Worm (Caenorhabditis elegans) whole organism, L2 larva: ENCODE data around the gene hot-4.

Experiments
- C34F6.9 ChIP-seq: fragments of 150-350 bp; optimal IDR thresholded peaks from 2 replicates; lab custom pipeline; 2014; ENCODE audit warnings: missing biosample characterization, missing genetic modification characterization
- F13H6.1 ChIP-seq: sonication (generic microtip); optimal IDR thresholded peaks from 2 replicates; lab custom pipeline; 2016; ENCODE audit warnings: missing genetic modification characterization, missing compliant biosample characterization
- R02D3.7 ChIP-seq: fragments of 150-350 bp; optimal IDR thresholded peaks from 2 replicates; lab custom pipeline; 2014; ENCODE audit warnings: missing biosample characterization, missing genetic modification characterization
- Y55F3AM.14 ChIP-seq: fragments of 200-800 bp; sonication (Bioruptor generic); optimal IDR thresholded peaks from 2 replicates; lab custom pipeline; 2018; ENCODE audit warnings: mild to moderate bottlenecking, missing genetic modification characterization, missing compliant biosample characterization
- ZK546.5 ChIP-seq: sonication (generic microtip); optimal IDR thresholded peaks from 2 replicates; lab custom pipeline; 2017; ENCODE audit warnings: missing biosample characterization, missing genetic modification characterization
- alr-1 ChIP-seq: fragments of 150-350 bp; optimal IDR thresholded peaks from 2 replicates; lab custom pipeline; 2014; ENCODE audit warnings: missing biosample characterization, missing genetic modification characterization
- aly-2 ChIP-seq: fragments of 150-350 bp; optimal IDR thresholded peaks from 2 replicates; lab custom pipeline; 2014; ENCODE audit warnings: missing biosample characterization, missing genetic modification characterization
- ama-1 ChIP-seq: fragments of 150-350 bp; optimal IDR thresholded peaks from 2 replicates; lab custom pipeline; 2018; ENCODE audit warnings: inconsistent platforms
- blmp-1 ChIP-seq: sonication (generic microtip); optimal IDR thresholded peaks from 2 replicates; lab custom pipeline; 2017; ENCODE audit warnings: missing genetic modification characterization, mild to moderate bottlenecking, missing compliant biosample characterization, antibody characterized with exemption, moderate library complexity; ENCODE audit not compliant: insufficient read depth
- ceh-16 ChIP-seq: fragments of 150-350 bp; optimal IDR thresholded peaks from 2 replicates; lab custom pipeline; 2014; ENCODE audit warnings: missing biosample characterization, missing genetic modification characterization
- ceh-82 ChIP-seq: fragments of 150-350 bp; optimal IDR thresholded peaks from 2 replicates; lab custom pipeline; 2014; ENCODE audit warnings: missing biosample characterization, missing genetic modification characterization
- dmd-4 ChIP-seq: sonication (generic microtip); optimal IDR thresholded peaks from 2 replicates; lab custom pipeline; 2017; ENCODE audit warnings: missing biosample characterization, missing genetic modification characterization
- egl-27 ChIP-seq: sonication (generic microtip); optimal IDR thresholded peaks from 3 replicates; lab custom pipeline; 2017; ENCODE audit warnings: missing biosample characterization, missing genetic modification reagents, missing genetic modification characterization
- elt-1 ChIP-seq: fragments of 150-350 bp; optimal IDR thresholded peaks from 2 replicates; lab custom pipeline; 2014; ENCODE audit warnings: missing biosample characterization, missing genetic modification characterization
- elt-3 ChIP-seq: sonication (generic microtip); optimal IDR thresholded peaks from 2 replicates; lab custom pipeline; 2017; ENCODE audit warnings: missing biosample characterization, missing genetic modification characterization
- gmeb-1 ChIP-seq: fragments of 150-350 bp; optimal IDR thresholded peaks from 2 replicates; lab custom pipeline; 2014; ENCODE audit warnings: missing biosample characterization, missing genetic modification characterization
- lin-11 ChIP-seq: fragments of 150-350 bp; sonication (generic microtip); optimal IDR thresholded peaks from 2 replicates; lab custom pipeline; 2014; ENCODE audit warnings: missing biosample characterization, missing genetic modification characterization, inconsistent platforms, mixed read lengths
- mab-5 ChIP-seq: fragments of 150-350 bp; optimal IDR thresholded peaks from 2 replicates; lab custom pipeline; 2014; ENCODE audit warnings: missing biosample characterization, missing genetic modification characterization
- mbf-1 ChIP-seq: sonication (generic microtip); optimal IDR thresholded peaks from 2 replicates; lab custom pipeline; 2017; ENCODE audit warnings: missing biosample characterization, missing genetic modification characterization
- mdl-1 ChIP-seq, 2 experiments: fragments of 150-350 bp in 1 of 2; sonication (generic microtip) in 1 of 2; optimal IDR thresholded peaks; 2 replicates each; lab custom pipeline; 2017; ENCODE audit warnings: missing biosample characterization in 2 of 2, missing genetic modification characterization in 2 of 2
- nhr-11 ChIP-seq: fragments of 150-350 bp; optimal IDR thresholded peaks from 2 replicates; lab custom pipeline; 2014; ENCODE audit warnings: missing biosample characterization, missing genetic modification characterization
- nhr-129 ChIP-seq: fragments of 150-350 bp; optimal IDR thresholded peaks from 2 replicates; lab custom pipeline; 2014; ENCODE audit warnings: missing biosample characterization, missing genetic modification characterization
- nhr-21 ChIP-seq: fragments of 150-350 bp; optimal IDR thresholded peaks from 2 replicates; lab custom pipeline; 2014; ENCODE audit warnings: missing biosample characterization, missing genetic modification characterization
- nhr-237 ChIP-seq: fragments of 150-350 bp; optimal IDR thresholded peaks from 2 replicates; lab custom pipeline; 2014; ENCODE audit warnings: missing biosample characterization, missing genetic modification characterization
- nhr-25 ChIP-seq: fragments of 150-350 bp; sonication (generic microtip); optimal IDR thresholded peaks from 3 replicates; lab custom pipeline; 2014; ENCODE audit warnings: missing biosample characterization, missing genetic modification characterization
- nhr-6 ChIP-seq: fragments of 150-350 bp; optimal IDR thresholded peaks from 2 replicates; lab custom pipeline; 2014; ENCODE audit warnings: missing biosample characterization, missing genetic modification characterization
- nhr-77 ChIP-seq: fragments of 150-350 bp; optimal IDR thresholded peaks from 2 replicates; lab custom pipeline; 2014; ENCODE audit warnings: missing biosample characterization, missing genetic modification characterization
- sem-4 ChIP-seq: fragments of 150-350 bp; optimal IDR thresholded peaks from 2 replicates; lab custom pipeline; 2014; ENCODE audit warnings: missing biosample characterization, missing genetic modification reagents, missing genetic modification characterization
- skn-1 ChIP-seq: sonication (generic microtip); optimal IDR thresholded peaks from 2 replicates; lab custom pipeline; 2017; ENCODE audit warnings: missing biosample characterization, missing genetic modification characterization
- sma-3 ChIP-seq: sonication (generic microtip); optimal IDR thresholded peaks from 2 replicates; lab custom pipeline; 2016; ENCODE audit warnings: missing genetic modification reagents, missing genetic modification characterization, missing compliant biosample characterization
- sma-9 ChIP-seq, 2 experiments: fragments of 150-350 bp in 1 of 2; sonication (generic microtip) in 1 of 2; optimal IDR thresholded peaks; 2 replicates each; lab custom pipeline; 2014 to 2016; ENCODE audit warnings: missing genetic modification characterization in 2 of 2, mild to moderate bottlenecking in 1 of 2, missing biosample characterization in 1 of 2, missing compliant biosample characterization in 1 of 2, missing genetic modification reagents in 1 of 2, moderate library complexity in 1 of 2
- snpc-4 ChIP-seq: fragments of 150-350 bp; optimal IDR thresholded peaks from 2 replicates; lab custom pipeline; 2014; ENCODE audit warnings: missing biosample characterization, missing genetic modification characterization
- unc-39 ChIP-seq: fragments of 150-350 bp; optimal IDR thresholded peaks from 2 replicates; lab custom pipeline; 2014; ENCODE audit warnings: missing biosample characterization, missing genetic modification characterization
- unc-55 ChIP-seq: fragments of 150-350 bp; sonication (generic microtip); optimal IDR thresholded peaks from 3 replicates; lab custom pipeline; 2014; ENCODE audit warnings: missing biosample characterization, missing genetic modification reagents, missing genetic modification characterization
- unc-62 ChIP-seq: fragments of 150-350 bp; optimal IDR thresholded peaks from 2 replicates; lab custom pipeline; 2014; ENCODE audit warnings: missing biosample characterization, missing genetic modification reagents, missing genetic modification characterization
- zag-1 ChIP-seq: fragments of 150-350 bp; optimal IDR thresholded peaks from 2 replicates; lab custom pipeline; 2014; ENCODE audit warnings: missing biosample characterization, missing genetic modification characterization
- ztf-1 ChIP-seq: fragments of 200-800 bp; sonication (Bioruptor generic); conservative IDR thresholded peaks from 2 replicates; pipeline ENCODE4 v1.3.6; 2022; ENCODE audit warnings: missing genetic modification characterization, missing compliant biosample characterization
- ztf-11 ChIP-seq: sonication (generic microtip); optimal IDR thresholded peaks from 2 replicates; lab custom pipeline; 2017; ENCODE audit warnings: missing biosample characterization, missing genetic modification characterization
- ztf-4 ChIP-seq: fragments of 150-350 bp; optimal IDR thresholded peaks from 2 replicates; lab custom pipeline; 2014; ENCODE audit warnings: missing biosample characterization, missing genetic modification characterization

Gene hot-4

ce11 chrIII:6206161-6206853 is 10.9 kb upstream of the hot-4 start, which contains the start of the genes sna-3 and rps-3 (continued):
- TF ChIP-seq nhr-11 (tag; lab: Kevin White, UChicago) (no peak), nhr-237 (tag; lab: Kevin White, UChicago) (no peak), skn-1 (no peak), mab-5 (tag; lab: Kevin White, UChicago) (no peak), unc-39 (no peak), dmd-4 (tag; lab: Kevin White, UChicago) (no peak), ztf-11 (tag; lab: Kevin White, UChicago) (no peak), ama-1 (lab: Kevin White, UChicago) (no peak), alr-1 (no peak), nhr-6 (tag; lab: Kevin White, UChicago) (no peak), nhr-77 (tag; lab: Kevin White, UChicago) (no peak), mbf-1 (tag; lab: Kevin White, UChicago) (no peak), aly-2 (tag; lab: Kevin White, UChicago) (no peak), F13H6.1 (tag; lab: Kevin White, UChicago) (peak; percentile 64), elt-1 (tag; lab: Kevin White, UChicago) (no peak), ztf-4 (tag; lab: Kevin White, UChicago) (no peak), egl-27 (peak; percentile 21), nhr-21 (tag; lab: Kevin White, UChicago) (peak; percentile 64), lin-11 (tag; lab: Kevin White, UChicago) (peak; percentile 82), sem-4 (tag; lab: Kevin White, UChicago) (no peak), nhr-25 (peak; percentile 73), ceh-82 (tag; lab: Kevin White, UChicago) (no peak)
- TF ChIP-seq, all 48 proteins: peak for 20

DNA sequence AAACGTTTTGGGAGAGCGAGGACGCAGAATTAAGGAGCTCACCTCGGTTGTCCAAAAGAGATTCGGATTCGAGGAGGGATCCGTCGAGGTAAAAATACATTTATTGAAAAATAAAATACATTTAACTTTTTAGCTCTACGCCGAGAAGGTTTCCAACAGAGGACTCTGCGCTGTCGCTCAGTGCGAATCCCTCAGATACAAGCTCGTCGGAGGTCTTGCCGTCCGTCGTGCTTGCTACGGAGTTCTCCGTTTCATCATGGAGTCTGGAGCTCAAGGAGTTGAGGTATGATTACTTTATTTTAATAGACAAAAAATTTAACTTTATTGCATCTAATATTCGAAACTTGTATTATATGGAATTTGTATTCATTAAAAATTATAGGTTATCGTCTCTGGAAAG is 10.2 kb upstream of the hot-4 start:
- TF ChIP-seq ztf-1 (no peak), ama-1 (lab: Kevin White, UChicago) (no peak), ceh-16 (tag; lab: Kevin White, UChicago) (no peak), R02D3.7 (tag; lab: Kevin White, UChicago) (no peak), dmd-4 (tag; lab: Kevin White, UChicago) (no peak), lin-11 (tag; lab: Kevin White, UChicago) (no peak), unc-62 (GFP tag; lab: Kevin White, UChicago) (no peak), unc-39 (no peak), ztf-11 (tag; lab: Kevin White, UChicago) (no peak), mbf-1 (tag; lab: Kevin White, UChicago) (no peak), mdl-1 (tag; optimal IDR thresholded peaks at IDR 0.05; lab: Kevin White, UChicago) (no peak), unc-55 (no peak), C34F6.9 (tag; lab: Kevin White, UChicago) (no peak), ztf-4 (tag; lab: Kevin White, UChicago) (no peak), egl-27 (no peak)

ce11 chrIII:6207881-6208280 is 9.3 kb upstream of the hot-4 start, which contains the start of gene C23G10.2:
C23G10.2 (plus strand) TSS chrIII:6208064.
- TF ChIP-seq egl-27, result no peak
- no peak for TF ChIP-seq R02D3.7 (tag; lab: Kevin White, UChicago)
- TF ChIP-seq elt-3 (tag; lab: Kevin White, UChicago), result no peak
- TF ChIP-seq lin-11 (tag; lab: Kevin White, UChicago), result no peak
- no peak for TF ChIP-seq gmeb-1 (tag; lab: Kevin White, UChicago)
- TF ChIP-seq nhr-25, result no peak
- no peak for TF ChIP-seq C34F6.9 (tag; lab: Kevin White, UChicago)
- TF ChIP-seq sma-3, result no peak
- TF ChIP-seq blmp-1 (tag; lab: Kevin White, UChicago), result no peak
- TF ChIP-seq sma-9 (GFP tag; optimal IDR thresholded peaks at IDR 0.05; lab: Kevin White, UChicago), result no peak
- TF ChIP-seq sma-9 (tag; optimal IDR thresholded peaks at IDR 0.05; lab: Kevin White, UChicago), result no peak
- TF ChIP-seq aly-2 (tag; lab: Kevin White, UChicago), result no peak
- no peak for TF ChIP-seq Y55F3AM.14 (GFP tag; lab: Kevin White, UChicago)
- TF ChIP-seq, all 48 proteins: peak for 0

DNA sequence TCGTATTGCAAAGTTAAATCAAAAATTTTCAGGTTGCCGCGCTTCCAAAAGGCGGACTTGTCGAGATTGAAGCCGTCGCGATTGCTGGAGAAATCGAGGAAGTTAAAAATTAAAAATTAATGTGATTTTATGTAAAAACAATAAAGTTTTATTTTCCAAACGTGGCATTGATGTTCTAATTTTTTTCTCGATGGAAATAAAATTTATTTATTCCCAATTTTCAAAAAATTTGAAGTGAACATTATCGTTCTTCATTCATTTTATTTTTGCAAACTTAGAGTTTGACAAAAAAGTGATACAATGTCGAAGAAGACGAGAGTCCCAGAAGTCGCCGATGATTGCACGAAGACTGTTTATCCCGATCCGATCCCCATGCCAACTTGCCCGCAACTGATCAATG is 8.2 kb upstream of the hot-4 start, which contains the start of gene C23G10.1:
Gene C23G10.1, plus strand, starts transcription at position 301 of the 400 bp plus-strand sequence.
- TF ChIP-seq nhr-21 (tag; lab: Kevin White, UChicago), result no peak
- TF ChIP-seq sem-4 (tag; lab: Kevin White, UChicago), result no peak
- TF ChIP-seq ZK546.5 (tag; lab: Kevin White, UChicago), result no peak
- TF ChIP-seq egl-27, result no peak
- no peak for TF ChIP-seq snpc-4
- no peak for TF ChIP-seq blmp-1 (tag; lab: Kevin White, UChicago)
- TF ChIP-seq nhr-129 (tag; lab: Kevin White, UChicago), result no peak
- no peak for TF ChIP-seq zag-1 (tag; lab: Kevin White, UChicago)
- no peak for TF ChIP-seq unc-62 (GFP tag; lab: Kevin White, UChicago)
- TF ChIP-seq nhr-11 (tag; lab: Kevin White, UChicago), result no peak
- TF ChIP-seq ceh-16 (tag; lab: Kevin White, UChicago), result no peak
- no peak for TF ChIP-seq unc-55
- TF ChIP-seq gmeb-1 (tag; lab: Kevin White, UChicago), result no peak
